Worm (Caenorhabditis elegans) whole organism, early embryonic: ENCODE data around the gene lin-24.

Experiments
- B0310.2 ChIP-seq: sonication (generic microtip); optimal IDR thresholded peaks from 2 replicates; lab custom pipeline; 2016; ENCODE audit warnings: mild to moderate bottlenecking, missing genetic modification characterization, missing compliant biosample characterization
- ama-1 ChIP-seq: fragments of 150-350 bp; optimal IDR thresholded peaks from 2 replicates; lab custom pipeline; 2014
- ceh-36 ChIP-seq: sonication (generic microtip); optimal IDR thresholded peaks from 2 replicates; lab custom pipeline; 2016; ENCODE audit warnings: missing genetic modification characterization, inconsistent platforms, missing compliant biosample characterization
- flt-1 ChIP-seq: fragments of 200-800 bp; sonication (Bioruptor generic); IDR thresholded peaks from 2 replicates; pipeline ENCODE4 v1.3.6; 2022; ENCODE audit warnings: missing genetic modification characterization, missing compliant biosample characterization
- hmbx-1 ChIP-seq: sonication (generic microtip); optimal IDR thresholded peaks from 2 replicates; lab custom pipeline; 2016; ENCODE audit warnings: mild to moderate bottlenecking, missing genetic modification characterization, missing compliant biosample characterization
- hmg-4 ChIP-seq: fragments of 200-800 bp; sonication (Bioruptor generic); optimal IDR thresholded peaks from 2 replicates; lab custom pipeline; 2018; ENCODE audit warnings: mild to moderate bottlenecking, missing genetic modification characterization, missing compliant biosample characterization

DNA sequence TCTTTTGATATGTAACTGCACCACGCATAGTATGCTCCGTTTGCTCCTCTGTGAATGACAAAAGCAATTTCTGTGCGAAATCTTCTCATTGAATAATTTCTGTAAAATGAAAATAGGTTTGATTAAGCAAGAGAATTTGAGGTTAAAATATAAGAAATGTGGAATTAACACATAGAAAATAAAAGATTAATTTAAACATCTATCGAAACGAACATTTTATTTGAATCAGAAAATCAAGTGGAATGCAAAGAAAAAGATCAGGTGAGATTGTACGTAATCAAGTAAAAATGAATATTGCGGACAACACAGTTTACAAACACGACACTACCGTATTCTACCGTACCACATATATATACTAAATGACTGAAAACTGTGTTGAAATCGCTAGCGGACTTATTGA, 11.7 kb downstream of the lin-24 start, which contains the start of gene B0001.8:
- TF ChIP-seq ama-1 (lab: Kevin White, UChicago) (no peak), flt-1 (GFP tag; lab: Robert Waterston, UW) (no peak), hmbx-1 (no peak), hmg-4 (GFP tag; lab: Kevin White, UChicago) (no peak), ceh-36 (tag; lab: Kevin White, UChicago) (no peak), B0310.2 (tag; lab: Kevin White, UChicago) (no peak)
